Fruit fly (Drosophila melanogaster): ENCODE results near the gene mRpL22.

dm6 chrX:16747467-16747866, 36.3 kb upstream of the mRpL22 start:
- TF ChIP-seq pad (GFP tag; optimal IDR thresholded peaks at IDR 0.05) (no peak), CG33017 (tag; optimal IDR thresholded peaks at IDR 0.05) (no peak), cic (GFP tag; optimal IDR thresholded peaks at IDR 0.05) (no peak), kay (GFP tag; ENCODE audit: borderline replicate concordance) (no peak), Mnt (GFP tag; optimal IDR thresholded peaks at IDR 0.05) (no peak), CG7045 (GFP tag; optimal IDR thresholded peaks at IDR 0.05) (no peak), CG14711 (tag; optimal IDR thresholded peaks at IDR 0.05) (no peak), tj (GFP tag; optimal IDR thresholded peaks at IDR 0.05) (no peak), toe (GFP tag; optimal IDR thresholded peaks at IDR 0.05) (no peak), cnc (optimal IDR thresholded peaks at IDR 0.05) (no peak), CG5204 (GFP tag; optimal IDR thresholded peaks at IDR 0.05) (no peak), Crg-1 (GFP tag; optimal IDR thresholded peaks at IDR 0.05) (no peak)
